Fruit fly (Drosophila melanogaster) S2 (cell line): ENCODE measurements around the gene Lamp1.

Source experiments
- CG8478 ChIP-seq: fragments of >200 bp; optimal IDR thresholded peaks from 2 replicates; lab custom pipeline; 2018
- CTCF ChIP-seq, 2 experiments: fragments of >200 bp; optimal IDR thresholded peaks; 2 replicates each; lab custom pipeline; 2018

DNA sequence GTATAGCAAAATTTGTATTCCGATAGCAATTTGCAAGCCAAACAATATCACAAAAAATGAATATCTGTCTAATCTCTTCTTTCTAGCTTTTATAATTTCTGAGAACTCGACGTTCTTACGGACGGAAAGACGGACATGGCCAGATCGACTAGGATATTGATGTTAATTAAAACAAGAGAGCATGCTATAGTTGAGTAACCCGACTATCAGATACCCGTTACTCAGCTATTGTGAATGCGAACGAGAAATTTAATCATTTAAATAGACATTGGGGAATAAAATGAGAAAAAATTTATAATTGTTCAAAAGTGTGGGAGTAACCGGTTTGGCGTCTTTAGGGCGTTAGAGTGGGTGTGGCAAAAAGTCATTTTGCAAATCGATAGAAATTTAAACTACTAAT lies 47.3 kb downstream of the Lamp1 start:
- TF ChIP-seq CG8478 (lab: Kevin White, UChicago) (no peak), CTCF (optimal IDR thresholded peaks at IDR 0.05; lab: Kevin White, UChicago) (no peak)
